Fruit fly (Drosophila melanogaster): Measurements from ENCODE around the gene CG15641.

DNA sequence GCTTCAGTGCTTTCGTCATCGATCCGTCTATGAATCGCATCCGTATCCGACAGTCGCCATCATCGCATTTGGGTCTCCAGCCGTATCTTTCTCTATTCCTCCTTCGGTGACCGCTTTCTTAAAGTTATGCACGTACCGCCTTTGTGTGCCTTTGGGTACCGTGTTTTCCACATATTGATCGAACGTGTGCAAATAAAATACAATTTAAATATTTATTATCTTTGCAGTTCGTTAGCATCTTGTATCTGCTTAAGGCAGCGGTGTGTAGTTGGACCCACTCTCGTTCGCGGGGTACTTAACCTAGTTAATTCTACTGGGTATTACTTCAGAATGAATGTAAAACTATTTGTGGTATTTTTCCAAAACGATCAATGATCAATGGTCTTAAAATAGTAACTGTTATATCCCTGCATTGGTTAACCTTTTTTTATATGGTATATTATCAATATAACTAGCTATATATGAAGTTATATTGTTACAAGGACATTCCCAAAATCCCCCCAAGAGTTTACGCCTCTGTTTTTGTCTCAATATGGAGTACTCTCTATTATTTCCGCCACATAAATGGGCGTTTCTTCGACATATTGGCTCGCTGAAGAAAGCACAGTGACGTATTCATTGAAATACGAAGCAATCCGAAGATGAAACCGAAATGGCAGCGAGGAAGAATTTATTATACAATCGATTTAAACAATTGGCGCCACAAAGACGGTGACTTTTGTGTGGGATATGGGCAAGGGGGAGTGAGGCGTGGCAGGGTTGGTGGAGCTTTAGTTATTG lies 28.1 kb downstream of the CG15641 start:
- no peak for TF ChIP-seq CG32121 (GFP tag; IDR thresholded peaks at IDR 0.05)
- no peak for TF ChIP-seq Pif1A (GFP tag; optimal IDR thresholded peaks at IDR 0.05)
- TF ChIP-seq CG12605 (GFP tag; IDR thresholded peaks at IDR 0.05) = no peak
- no peak for TF ChIP-seq Snoo (tag; optimal IDR thresholded peaks at IDR 0.05)
- TF ChIP-seq CG9948 (tag; optimal IDR thresholded peaks at IDR 0.05) = no peak
- no peak for TF ChIP-seq EcR (GFP tag; optimal IDR thresholded peaks at IDR 0.05)
- no peak for TF ChIP-seq fd96Ca (GFP tag; IDR thresholded peaks at IDR 0.05)
- TF ChIP-seq CG8159 (tag; optimal IDR thresholded peaks at IDR 0.05) = no peak
- TF ChIP-seq gl (tag; optimal IDR thresholded peaks at IDR 0.05) = no peak
- no peak for TF ChIP-seq CG10348 (GFP tag; IDR thresholded peaks at IDR 0.05)
- no peak for TF ChIP-seq CG34367 (tag; optimal IDR thresholded peaks at IDR 0.05)
- no peak for TF ChIP-seq rn (GFP tag; IDR thresholded peaks at IDR 0.05)
- TF ChIP-seq CG4496 (GFP tag; IDR thresholded peaks at IDR 0.05) = no peak
- TF ChIP-seq CG15710 (tag; optimal IDR thresholded peaks at IDR 0.05) = no peak
